Fruit fly (Drosophila melanogaster): ENCODE results near the gene CG44153.

CG44153 gene

dm6 chr2L:10143334-10143733, 36.7 kb downstream of the CG44153 start (continued):
- TF ChIP-seq Jarid2 (GFP tag; optimal IDR thresholded peaks at IDR 0.05), result peak; percentile 8
- peak; percentile 14; the same call in 1 of the 2 replicates for TF ChIP-seq Drgx (GFP tag; IDR thresholded peaks at IDR 0.05)
- TF ChIP-seq esg (GFP tag; conservative IDR thresholded peaks at IDR 0.05), result no peak
- no peak for TF ChIP-seq br (optimal IDR thresholded peaks at IDR 0.05)
- peak; percentile 15 for TF ChIP-seq en (GFP tag; optimal IDR thresholded peaks at IDR 0.05)
- no peak for TF ChIP-seq wek (GFP tag; optimal IDR thresholded peaks at IDR 0.05)
- TF ChIP-seq fu2 (GFP tag; optimal IDR thresholded peaks at IDR 0.05), result no peak
- no peak for TF ChIP-seq maf-S (GFP tag; optimal IDR thresholded peaks at IDR 0.05)
- no peak for TF ChIP-seq CG11398 (GFP tag; optimal IDR thresholded peaks at IDR 0.05)
- TF ChIP-seq bigmax (GFP tag; optimal IDR thresholded peaks at IDR 0.05), result peak; percentile 23
- no peak for TF ChIP-seq Neu2 (GFP tag; optimal IDR thresholded peaks at IDR 0.05; ENCODE audit: borderline replicate concordance)
- no peak for TF ChIP-seq CG2120 (GFP tag; optimal IDR thresholded peaks at IDR 0.05)
- TF ChIP-seq CG13123 (GFP tag; optimal IDR thresholded peaks at IDR 0.05), result no peak
- TF ChIP-seq NfI (GFP tag; optimal IDR thresholded peaks at IDR 0.05), result no peak
- peak; percentile 29 for TF ChIP-seq crc (GFP tag; optimal IDR thresholded peaks at IDR 0.05)
- TF ChIP-seq Awh (GFP tag; IDR thresholded peaks at IDR 0.05), result peak; percentile 55
- TF ChIP-seq Bdp1 (GFP tag; optimal IDR thresholded peaks at IDR 0.05), result no peak
- TF ChIP-seq lab (GFP tag; optimal IDR thresholded peaks at IDR 0.05), result peak; percentile 75
- no peak for TF ChIP-seq tna (GFP tag; IDR thresholded peaks at IDR 0.05; ENCODE audit: partially characterized antibody)
- no peak for TF ChIP-seq CG15269 (tag; optimal IDR thresholded peaks at IDR 0.05)
- peak; percentile 55 for TF ChIP-seq CG15011 (GFP tag; optimal IDR thresholded peaks at IDR 0.05)
- TF ChIP-seq jing (GFP tag; optimal IDR thresholded peaks at IDR 0.05), result no peak
- TF ChIP-seq CG7372 (GFP tag; IDR thresholded peaks at IDR 0.05), result no peak
- no peak for TF ChIP-seq CG11560 (tag; IDR thresholded peaks at IDR 0.05)
- no peak for TF ChIP-seq CG15073 (GFP tag; optimal IDR thresholded peaks at IDR 0.05)
- 0 out of 2 replicates have a peak, but pooled peaks have one; percentile 35 for TF ChIP-seq nerfin-2 (GFP tag; IDR thresholded peaks at IDR 0.05; ENCODE audit: partially characterized antibody)
- TF ChIP-seq CG4282 (GFP tag; optimal IDR thresholded peaks at IDR 0.05), result no peak
- TF ChIP-seq CG9437 (GFP tag; optimal IDR thresholded peaks at IDR 0.05), result no peak
- no peak for TF ChIP-seq dm (GFP tag; optimal IDR thresholded peaks at IDR 0.05)
- no peak for TF ChIP-seq CG30403 (GFP tag; optimal IDR thresholded peaks at IDR 0.05)
- TF ChIP-seq run (tag; optimal IDR thresholded peaks at IDR 0.05), result no peak
- peak; percentile 56 for TF ChIP-seq kah (GFP tag; optimal IDR thresholded peaks at IDR 0.05)
- TF ChIP-seq MESR4 (GFP tag; optimal IDR thresholded peaks at IDR 0.05), result no peak
- TF ChIP-seq Hr3 (GFP tag; optimal IDR thresholded peaks at IDR 0.05), result no peak
- no peak for TF ChIP-seq Gsc (GFP tag; IDR thresholded peaks at IDR 0.05)
- peak; percentile 34 for TF ChIP-seq Side (GFP tag; optimal IDR thresholded peaks at IDR 0.05)
- TF ChIP-seq CG34376 (GFP tag; optimal IDR thresholded peaks at IDR 0.05), result peak; percentile 73
- no peak for TF ChIP-seq CG12744 (GFP tag; optimal IDR thresholded peaks at IDR 0.05)
- TF ChIP-seq GATAe (GFP tag; conservative IDR thresholded peaks at IDR 0.05), result 0 out of 2 replicates have a peak, but pooled peaks have one; percentile 41
- peak; percentile 38; the same call in 1 of the 3 replicates for TF ChIP-seq so (GFP tag; IDR thresholded peaks at IDR 0.05)
- TF ChIP-seq ftz-f1 (GFP tag; optimal IDR thresholded peaks at IDR 0.05), result no peak
- peak; percentile 51; the same call in 1 of the 3 replicates for TF ChIP-seq dysf (GFP tag; IDR thresholded peaks at IDR 0.05)
- no peak for TF ChIP-seq CG10565 (GFP tag; optimal IDR thresholded peaks at IDR 0.05)
- no peak for TF ChIP-seq Poxn (GFP tag; IDR thresholded peaks at IDR 0.05)
- no peak for TF ChIP-seq CG11093 (GFP tag; IDR thresholded peaks at IDR 0.05)
- no peak for TF ChIP-seq ken (GFP tag; IDR thresholded peaks at IDR 0.05)
- no peak for TF ChIP-seq onecut (GFP tag; IDR thresholded peaks at IDR 0.05)
- TF ChIP-seq Lhr (GFP tag; optimal IDR thresholded peaks at IDR 0.05), result no peak
- TF ChIP-seq CG7357 (GFP tag; IDR thresholded peaks at IDR 0.05), result no peak
- TF ChIP-seq CG12299 (tag; optimal IDR thresholded peaks at IDR 0.05), result no peak
- peak; percentile 36 for TF ChIP-seq sug (tag; optimal IDR thresholded peaks at IDR 0.05)
- no peak for TF ChIP-seq trh (GFP tag; optimal IDR thresholded peaks at IDR 0.05)
- peak; percentile 51 for TF ChIP-seq tap (tag; optimal IDR thresholded peaks at IDR 0.05)

Data from whole organism, embryonic.